Worm (Caenorhabditis elegans) whole organism, young adult: ENCODE results near the gene ZK899.5.

Experiments used
- B0336.3 ChIP-seq: fragments of 200-800 bp; sonication (Bioruptor generic); IDR thresholded peaks from 2 replicates; pipeline ENCODE4 v1.3.6; 2022; ENCODE audit warnings: missing genetic modification characterization, missing compliant biosample characterization
- C17E4.6 ChIP-seq: fragments of 200-800 bp; sonication (Bioruptor generic); IDR thresholded peaks from 2 replicates; pipeline ENCODE4 v1.3.6; 2022; ENCODE audit warnings: missing genetic modification reagents, missing genetic modification characterization, missing compliant biosample characterization
- F10E7.11 ChIP-seq: sonication (generic microtip); optimal IDR thresholded peaks from 2 replicates; lab custom pipeline; 2017; ENCODE audit warnings: mild to moderate bottlenecking, missing genetic modification characterization, moderate library complexity, missing compliant biosample characterization
- F37B4.10 ChIP-seq: fragments of 200-800 bp; sonication (Bioruptor generic); IDR thresholded peaks from 2 replicates; pipeline ENCODE4 v1.3.6; 2022; ENCODE audit warnings: missing genetic modification characterization, missing compliant biosample characterization
- F49E8.2 ChIP-seq: sonication (generic microtip); optimal IDR thresholded peaks from 3 replicates; lab custom pipeline; 2017; ENCODE audit warnings: missing genetic modification characterization, mild to moderate bottlenecking, missing compliant biosample characterization, antibody characterized with exemption, moderate library complexity; ENCODE audit not compliant: insufficient read depth
- F57A8.1 ChIP-seq: fragments of 200-800 bp; sonication (Bioruptor generic); optimal IDR thresholded peaks from 2 replicates; lab custom pipeline; 2018; ENCODE audit warnings: mild to moderate bottlenecking, missing genetic modification characterization, moderate library complexity, missing compliant biosample characterization
- Y53F4B.3 ChIP-seq: fragments of 200-800 bp; sonication (Bioruptor generic); IDR thresholded peaks from 2 replicates; pipeline ENCODE4 v1.3.6; 2022; ENCODE audit warnings: missing genetic modification reagents, missing genetic modification characterization, missing compliant biosample characterization
- ama-1 ChIP-seq, 3 experiments: fragments of 150-350 bp in 1 of 3; sonication (generic microtip) in 2 of 3; optimal IDR thresholded peaks; 2 replicates each; lab custom pipeline; 2014 to 2018; ENCODE audit warnings: missing biosample characterization in 2 of 3, missing genetic modification characterization in 2 of 3, missing genetic modification reagents in 2 of 3
- atf-7 ChIP-seq: sonication (generic microtip); optimal IDR thresholded peaks from 2 replicates; lab custom pipeline; 2017; ENCODE audit warnings: mild to moderate bottlenecking, missing genetic modification characterization, missing compliant biosample characterization
- athp-1 ChIP-seq: sonication (generic microtip); optimal IDR thresholded peaks from 2 replicates; lab custom pipeline; 2017; ENCODE audit warnings: mild to moderate bottlenecking, missing genetic modification characterization, missing compliant biosample characterization
- attf-5 ChIP-seq: fragments of 200-800 bp; sonication (Bioruptor generic); optimal IDR thresholded peaks from 2 replicates; lab custom pipeline; 2018; ENCODE audit warnings: mild to moderate bottlenecking, missing genetic modification characterization, missing compliant biosample characterization
- cebp-1 ChIP-seq, 2 experiments: fragments of 200-800 bp in 1 of 2; sonication (Bioruptor generic) in 1 of 2; sonication (generic microtip) in 1 of 2; IDR thresholded peaks in 1 of 2; optimal IDR thresholded peaks in 1 of 2; 2 replicates each; pipeline versions ENCODE4 v1.3.6 to Lab custom; 2017 to 2022; ENCODE audit warnings: missing compliant biosample characterization in 2 of 2, missing genetic modification characterization in 2 of 2, mild to moderate bottlenecking in 1 of 2, missing genetic modification reagents in 1 of 2, moderate library complexity in 1 of 2
- ceh-100 ChIP-seq: fragments of 200-800 bp; sonication (Bioruptor generic); IDR thresholded peaks from 2 replicates; pipeline ENCODE4 v1.3.6; 2022; ENCODE audit warnings: missing genetic modification reagents, missing genetic modification characterization, missing compliant biosample characterization
- chd-7 ChIP-seq: sonication (generic microtip); optimal IDR thresholded peaks from 2 replicates; lab custom pipeline; 2016; ENCODE audit warnings: mild to moderate bottlenecking, missing genetic modification characterization, moderate library complexity, missing compliant biosample characterization
- die-1 ChIP-seq: sonication (generic microtip); optimal IDR thresholded peaks from 2 replicates; lab custom pipeline; 2016; ENCODE audit warnings: missing genotype, mild to moderate bottlenecking, missing genetic modification characterization, missing compliant biosample characterization
- ekl-4 ChIP-seq: fragments of 200-800 bp; sonication (Bioruptor generic); IDR thresholded peaks from 2 replicates; pipeline ENCODE4 v1.3.6; 2022; ENCODE audit warnings: missing genetic modification reagents, missing genetic modification characterization, missing compliant biosample characterization
- ets-4 ChIP-seq: fragments of 200-800 bp; sonication (Bioruptor generic); optimal IDR thresholded peaks from 2 replicates; lab custom pipeline; 2018; ENCODE audit warnings: mild to moderate bottlenecking, missing genetic modification characterization, missing compliant biosample characterization
- him-1 ChIP-seq: sonication (generic microtip); optimal IDR thresholded peaks from 2 replicates; lab custom pipeline; 2016; ENCODE audit warnings: missing genotype, missing genetic modification reagents, missing genetic modification characterization, missing compliant biosample characterization
- lag-1 ChIP-seq: fragments of 200-800 bp; sonication (Bioruptor generic); IDR thresholded peaks from 2 replicates; pipeline ENCODE4 v1.3.6; 2022; ENCODE audit warnings: missing genetic modification reagents, missing genetic modification characterization, missing compliant biosample characterization
- let-607 ChIP-seq, 2 experiments: fragments of 200-800 bp in 1 of 2; sonication (Bioruptor generic) in 1 of 2; sonication (generic microtip) in 1 of 2; optimal IDR thresholded peaks; 2 replicates each; lab custom pipeline; 2016 to 2018; ENCODE audit warnings: mild to moderate bottlenecking in 2 of 2, missing compliant biosample characterization in 2 of 2, missing genetic modification characterization in 2 of 2, moderate library complexity in 2 of 2, missing genotype in 1 of 2
- lin-40 ChIP-seq: sonication (generic microtip); optimal IDR thresholded peaks from 2 replicates; lab custom pipeline; 2016; ENCODE audit warnings: missing genetic modification characterization, mild to moderate bottlenecking, missing compliant biosample characterization, missing genotype, missing genetic modification reagents
- madf-10 ChIP-seq: sonication (generic microtip); optimal IDR thresholded peaks from 2 replicates; lab custom pipeline; 2016; ENCODE audit warnings: mild to moderate bottlenecking, missing genetic modification characterization, missing compliant biosample characterization
- madf-3 ChIP-seq: fragments of 200-800 bp; sonication (Bioruptor generic); IDR thresholded peaks from 2 replicates; pipeline ENCODE4 v1.3.6; 2022; ENCODE audit warnings: missing genetic modification reagents, missing genetic modification characterization, missing compliant biosample characterization
- nfya-1 ChIP-seq: sonication (generic microtip); optimal IDR thresholded peaks from 2 replicates; lab custom pipeline; 2017; ENCODE audit warnings: antibody characterized with exemption, missing compliant biosample characterization, missing genetic modification characterization, borderline replicate concordance; ENCODE audit not compliant: insufficient read depth
- nfyb-1 ChIP-seq: fragments of 200-800 bp; sonication (Bioruptor generic); IDR thresholded peaks from 2 replicates; pipeline ENCODE4 v1.3.6; 2022; ENCODE audit warnings: missing genetic modification reagents, missing genetic modification characterization, missing compliant biosample characterization
- nhr-179 ChIP-seq: sonication (generic microtip); optimal IDR thresholded peaks from 2 replicates; lab custom pipeline; 2016; ENCODE audit warnings: mild to moderate bottlenecking, missing genetic modification characterization, missing compliant biosample characterization
- nhr-80 ChIP-seq: sonication (generic microtip); optimal IDR thresholded peaks from 2 replicates; lab custom pipeline; 2016; ENCODE audit warnings: missing genetic modification characterization, missing compliant biosample characterization
- nhr-90 ChIP-seq: sonication (generic microtip); optimal IDR thresholded peaks from 2 replicates; lab custom pipeline; 2016; ENCODE audit warnings: missing genotype, mild to moderate bottlenecking, missing genetic modification characterization, missing compliant biosample characterization
- rec-8 ChIP-seq, 2 experiments: sonication (generic microtip); optimal IDR thresholded peaks; 2 replicates each; lab custom pipeline; 2016; ENCODE audit warnings: mild to moderate bottlenecking in 2 of 2, missing genetic modification characterization in 2 of 2, missing genetic modification reagents in 2 of 2, missing genotype in 2 of 2, missing biosample characterization in 1 of 2, missing compliant biosample characterization in 1 of 2, moderate library complexity in 1 of 2
- repo-1 ChIP-seq: sonication (generic microtip); optimal IDR thresholded peaks from 2 replicates; lab custom pipeline; 2017; ENCODE audit warnings: mild to moderate bottlenecking, missing genetic modification characterization, missing compliant biosample characterization
- rpc-1 ChIP-seq, 2 experiments: fragments of 150-350 bp in 1 of 2; sonication (generic microtip) in 1 of 2; optimal IDR thresholded peaks; 2 replicates each; lab custom pipeline; 2014 to 2018; ENCODE audit warnings: missing biosample characterization in 1 of 2, missing genetic modification characterization in 1 of 2, missing genetic modification reagents in 1 of 2, missing genotype in 1 of 2
- snpc-1.1 ChIP-seq: sonication (generic microtip); optimal IDR thresholded peaks from 2 replicates; lab custom pipeline; 2017; ENCODE audit warnings: missing genetic modification characterization, mild to moderate bottlenecking, missing compliant biosample characterization, antibody characterized with exemption, moderate library complexity, missing genotype, missing genetic modification reagents; ENCODE audit not compliant: insufficient read depth
- snpc-4 ChIP-seq, 5 experiments: fragments of 150-350 bp in 1 of 5; sonication (generic microtip) in 4 of 5; optimal IDR thresholded peaks; 2 replicates each; lab custom pipeline; 2014 to 2018; ENCODE audit warnings: missing genetic modification characterization in 5 of 5, missing biosample characterization in 3 of 5, antibody characterized with exemption in 2 of 5, mild to moderate bottlenecking in 2 of 5, missing compliant biosample characterization in 2 of 5, missing genotype in 2 of 5, moderate library complexity in 2 of 5, missing genetic modification reagents in 1 of 5
- tbx-9 ChIP-seq: sonication (generic microtip); optimal IDR thresholded peaks from 2 replicates; lab custom pipeline; 2016; ENCODE audit warnings: borderline replicate concordance, missing genetic modification characterization, inconsistent platforms, missing compliant biosample characterization
- zfh-2 ChIP-seq: fragments of 200-800 bp; sonication (Bioruptor generic); conservative IDR thresholded peaks from 2 replicates; pipeline ENCODE4 v1.3.6; 2022; ENCODE audit warnings: missing genetic modification reagents, missing genetic modification characterization, missing compliant biosample characterization
- ztf-28 ChIP-seq: fragments of 200-800 bp; sonication (Bioruptor generic); IDR thresholded peaks from 2 replicates; pipeline ENCODE4 v1.3.6; 2022; ENCODE audit warnings: missing genetic modification reagents, missing genetic modification characterization, missing compliant biosample characterization

The ZK899.5 gene

ce11 chrX:9431002-9431482, 29.7 kb downstream of the ZK899.5 start, which contains the start of gene B0272.3:
Gene B0272.3 (plus strand): TSS chrX:9431432.
- no peak for TF ChIP-seq rpc-1 (optimal IDR thresholded peaks at IDR 0.05; lab: Kevin White, UChicago)
- no peak for TF ChIP-seq rpc-1 (tag; optimal IDR thresholded peaks at IDR 0.05; lab: Kevin White, UChicago)
- TF ChIP-seq snpc-4 (GFP tag; optimal IDR thresholded peaks at IDR 0.05; lab: Kevin White, UChicago) = no peak
- TF ChIP-seq snpc-4 (tag; optimal IDR thresholded peaks at IDR 0.05; lab: Kevin White, UChicago) = peak in 3 of 4 experiments; percentile 31 to 50 (median 41)
- peak; percentile 46 for TF ChIP-seq chd-7 (tag; lab: Kevin White, UChicago)
- TF ChIP-seq madf-10 (tag; lab: Kevin White, UChicago) = peak; percentile 37
- TF ChIP-seq attf-5 = peak; percentile 6
- no peak for TF ChIP-seq cebp-1 (GFP tag; IDR thresholded peaks at IDR 0.05; lab: Robert Waterston, UW)
- peak; percentile 73 for TF ChIP-seq cebp-1 (tag; optimal IDR thresholded peaks at IDR 0.05; lab: Kevin White, UChicago)
- TF ChIP-seq nhr-80 (tag; lab: Kevin White, UChicago) = peak; percentile 79
- peak in 1 of 2 experiments; percentile 69 for TF ChIP-seq let-607 (tag; optimal IDR thresholded peaks at IDR 0.05; lab: Kevin White, UChicago)
- peak; percentile 3 for TF ChIP-seq die-1 (tag; lab: Kevin White, UChicago)
- TF ChIP-seq B0336.3 (GFP tag; lab: Robert Waterston, UW) = peak; percentile 49; the same call in 1 of the 2 replicates
- TF ChIP-seq nfya-1 (tag; lab: Kevin White, UChicago) = no peak
- TF ChIP-seq F37B4.10 = no peak
- TF ChIP-seq zfh-2 = 0 out of 2 replicates have a peak, but pooled peaks have one; percentile 32
- TF ChIP-seq lin-40 (tag; lab: Kevin White, UChicago) = peak; percentile 48
- TF ChIP-seq nhr-179 (tag; lab: Kevin White, UChicago) = no peak
- no peak for TF ChIP-seq athp-1 (tag; lab: Kevin White, UChicago)
- TF ChIP-seq atf-7 (tag; lab: Kevin White, UChicago) = peak; percentile 32

DNA sequence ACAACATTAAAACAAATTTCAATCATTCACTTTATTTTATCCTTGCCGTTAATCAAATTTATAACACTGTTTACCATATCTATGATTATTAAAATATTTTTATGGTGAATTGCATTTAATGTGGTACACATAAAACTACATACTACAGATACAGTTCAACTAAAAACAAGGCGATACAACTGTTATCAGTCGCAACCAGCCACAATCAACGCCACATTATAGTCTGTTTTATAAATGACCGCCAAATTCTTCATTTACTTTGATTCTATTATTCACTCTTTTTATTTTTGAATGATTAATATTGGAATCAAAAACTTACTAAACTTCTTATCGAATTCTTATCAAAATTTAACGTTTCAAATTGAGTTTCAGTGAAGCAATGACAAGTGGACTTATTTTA, 32.7 kb downstream of the ZK899.5 start, which contains the start of gene B0272.4:
B0272.4 (plus strand) TSS at position 373 of the 400 bp plus-strand sequence.
- TF ChIP-seq nfyb-1 (GFP tag; lab: Robert Waterston, UW) (no peak), nhr-80 (tag; lab: Kevin White, UChicago) (peak; percentile 60)

DNA sequence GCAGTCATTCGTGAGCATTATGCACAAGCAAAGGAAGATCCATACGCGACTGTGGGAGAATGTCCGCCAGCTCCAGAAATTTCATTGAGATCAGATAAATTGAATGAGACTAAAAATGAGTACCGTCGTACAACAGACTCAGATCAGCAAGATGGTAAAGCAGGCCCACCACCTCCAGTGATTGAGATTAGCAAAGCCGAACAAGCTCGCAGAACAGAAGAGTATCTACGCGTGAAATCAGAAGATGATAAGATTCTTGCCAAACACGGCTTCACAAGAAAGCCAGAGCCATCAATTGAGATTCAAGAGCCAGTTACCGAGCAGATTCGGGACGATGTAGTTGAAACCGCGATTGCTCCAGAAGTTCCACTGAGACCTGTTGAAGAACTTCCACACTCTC, 42.8 kb downstream of the ZK899.5 start:
- TF ChIP-seq lin-40 (tag; lab: Kevin White, UChicago) = no peak
- TF ChIP-seq tbx-9 (tag; lab: Kevin White, UChicago) = no peak
- TF ChIP-seq F57A8.1 (GFP tag; lab: Kevin White, UChicago) = no peak
- no peak for TF ChIP-seq C17E4.6 (GFP tag; lab: Robert Waterston, UW)
- TF ChIP-seq rec-8 (tag; optimal IDR thresholded peaks at IDR 0.05; lab: Kevin White, UChicago) = no peak

ce11 chrX:9417326-9417725, 43.4 kb downstream of the ZK899.5 start:
- TF ChIP-seq ets-4 (GFP tag; lab: Kevin White, UChicago) (no peak), snpc-1.1 (tag; lab: Kevin White, UChicago) (no peak), F49E8.2 (no peak), F10E7.11 (tag; lab: Kevin White, UChicago) (no peak), madf-3 (no peak), ama-1 (optimal IDR thresholded peaks at IDR 0.05; lab: Kevin White, UChicago) (no peak), ama-1 (GFP tag; optimal IDR thresholded peaks at IDR 0.05; lab: Kevin White, UChicago) (no peak), Y53F4B.3 (GFP tag; lab: Robert Waterston, UW) (no peak), him-1 (tag; lab: Kevin White, UChicago) (no peak), ekl-4 (no peak), nhr-90 (tag; lab: Kevin White, UChicago) (no peak), repo-1 (no peak), ceh-100 (GFP tag; lab: Robert Waterston, UW) (no peak), lag-1 (GFP tag; lab: Robert Waterston, UW) (no peak), ztf-28 (GFP tag; lab: Robert Waterston, UW) (no peak)
- TF ChIP-seq, all 124 proteins: peak for 0
